Worm (Caenorhabditis elegans) whole organism, L1 larva: ENCODE results near the gene hdl-1.

Source experiments
- ama-1 ChIP-seq: fragments of 150-350 bp; optimal IDR thresholded peaks from 2 replicates; lab custom pipeline; 2014
- blmp-1 ChIP-seq: fragments of 150-350 bp; optimal IDR thresholded peaks from 2 replicates; lab custom pipeline; 2014; ENCODE audit warnings: missing biosample characterization, missing genetic modification characterization
- ceh-8 ChIP-seq: fragments of 200-800 bp; sonication (Bioruptor generic); optimal IDR thresholded peaks from 2 replicates; lab custom pipeline; 2018; ENCODE audit warnings: mild to moderate bottlenecking, missing genetic modification characterization, moderate library complexity, missing compliant biosample characterization
- ceh-82 ChIP-seq, 3 experiments: fragments of 150-350 bp in 1 of 3; sonication (generic microtip) in 2 of 3; optimal IDR thresholded peaks; 2 replicates each; lab custom pipeline; 2014 to 2017; ENCODE audit warnings: missing biosample characterization in 3 of 3, missing genetic modification characterization in 3 of 3
- ceh-88 ChIP-seq: fragments of 200-800 bp; sonication (Bioruptor generic); IDR thresholded peaks from 2 replicates; pipeline ENCODE4 v1.3.6; 2022; ENCODE audit warnings: missing genetic modification characterization, missing compliant biosample characterization
- dpl-1 ChIP-seq, 3 experiments: fragments of 150-350 bp in 2 of 3; sonication (generic microtip) in 1 of 3; optimal IDR thresholded peaks; 2 replicates each; lab custom pipeline; 2014 to 2017; ENCODE audit warnings: missing biosample characterization in 3 of 3, missing genetic modification characterization in 3 of 3, missing genetic modification reagents in 3 of 3
- efl-1 ChIP-seq, 4 experiments: fragments of 150-350 bp; optimal IDR thresholded peaks in 3 of 4; peaks in 1 of 4; 1 replicate in 1 of 4; 2 replicates in 3 of 4; lab custom pipeline; 2014; ENCODE audit warnings: missing biosample characterization in 2 of 4, missing genetic modification characterization in 2 of 4, missing genetic modification reagents in 2 of 4
- elt-2 ChIP-seq: sonication (generic microtip); optimal IDR thresholded peaks from 2 replicates; lab custom pipeline; 2016; ENCODE audit warnings: missing genetic modification characterization, mild to moderate bottlenecking, inconsistent platforms, missing compliant biosample characterization, missing genetic modification reagents
- elt-3 ChIP-seq, 6 experiments: fragments of 150-350 bp in 1 of 6; sonication (generic microtip); optimal IDR thresholded peaks; 2 replicates each; lab custom pipeline; 2017 to 2018; ENCODE audit warnings: missing biosample characterization in 6 of 6, missing genetic modification characterization in 6 of 6, inconsistent platforms in 1 of 6
- ets-5 ChIP-seq: fragments of 200-800 bp; sonication (Bioruptor generic); IDR thresholded peaks from 2 replicates; pipeline ENCODE4 v1.3.6; 2022; ENCODE audit warnings: missing genetic modification characterization, missing compliant biosample characterization
- fkh-10 ChIP-seq: sonication (generic microtip); optimal IDR thresholded peaks from 2 replicates; lab custom pipeline; 2017; ENCODE audit warnings: missing biosample characterization, missing genetic modification reagents, missing genetic modification characterization
- fos-1 ChIP-seq: fragments of 150-350 bp; optimal IDR thresholded peaks from 2 replicates; lab custom pipeline; 2014; ENCODE audit warnings: missing biosample characterization, missing genetic modification characterization
- hlh-4 ChIP-seq: sonication (generic microtip); optimal IDR thresholded peaks from 2 replicates; lab custom pipeline; 2016; ENCODE audit warnings: mild to moderate bottlenecking, missing genetic modification characterization, missing compliant biosample characterization
- hpl-2 ChIP-seq: fragments of 150-350 bp; optimal IDR thresholded peaks from 2 replicates; lab custom pipeline; 2014; ENCODE audit warnings: missing biosample characterization, missing genetic modification reagents, missing genetic modification characterization
- jun-1 ChIP-seq: fragments of 150-350 bp; optimal IDR thresholded peaks from 2 replicates; lab custom pipeline; 2014; ENCODE audit warnings: missing biosample characterization, missing genetic modification reagents, missing genetic modification characterization
- lin-13 ChIP-seq: fragments of 150-350 bp; optimal IDR thresholded peaks from 2 replicates; lab custom pipeline; 2014; ENCODE audit warnings: missing biosample characterization, missing genetic modification reagents, missing genetic modification characterization
- lin-35 ChIP-seq, 2 experiments: fragments of 150-350 bp; optimal IDR thresholded peaks; 2 replicates each; lab custom pipeline; 2014; ENCODE audit warnings: missing biosample characterization in 2 of 2, missing genetic modification characterization in 2 of 2, missing genetic modification reagents in 2 of 2
- lin-39 ChIP-seq: fragments of 150-350 bp; optimal IDR thresholded peaks from 2 replicates; lab custom pipeline; 2014; ENCODE audit warnings: missing biosample characterization, missing genetic modification reagents, missing genetic modification characterization
- lir-3 ChIP-seq: sonication (generic microtip); optimal IDR thresholded peaks from 2 replicates; lab custom pipeline; 2016; ENCODE audit warnings: mild to moderate bottlenecking, missing genetic modification characterization, moderate library complexity, missing compliant biosample characterization; ENCODE audit not compliant: poor library complexity
- lsy-2 ChIP-seq, 2 experiments: fragments of 150-350 bp; optimal IDR thresholded peaks; 2 replicates each; lab custom pipeline; 2014; ENCODE audit warnings: missing biosample characterization in 2 of 2, missing genetic modification characterization in 2 of 2
- mdl-1 ChIP-seq, 2 experiments: fragments of 150-350 bp; optimal IDR thresholded peaks; 2 replicates each; lab custom pipeline; 2014 to 2017; ENCODE audit warnings: missing biosample characterization in 2 of 2, missing genetic modification characterization in 2 of 2, inconsistent platforms in 1 of 2
- mep-1 ChIP-seq: fragments of 150-350 bp; optimal IDR thresholded peaks from 2 replicates; lab custom pipeline; 2014; ENCODE audit warnings: missing biosample characterization, missing genetic modification characterization
- nhr-11 ChIP-seq: fragments of 150-350 bp; optimal IDR thresholded peaks from 2 replicates; lab custom pipeline; 2014; ENCODE audit warnings: missing biosample characterization, missing genetic modification characterization
- nhr-12 ChIP-seq: sonication (generic microtip); optimal IDR thresholded peaks from 2 replicates; lab custom pipeline; 2017; ENCODE audit warnings: missing biosample characterization, missing genetic modification characterization
- nhr-19 ChIP-seq: fragments of 200-800 bp; sonication (Bioruptor generic); conservative IDR thresholded peaks from 2 replicates; pipeline ENCODE4 v1.3.6; 2022; ENCODE audit warnings: missing genetic modification characterization, missing compliant biosample characterization
- nhr-20 ChIP-seq: sonication (generic microtip); optimal IDR thresholded peaks from 2 replicates; lab custom pipeline; 2016; ENCODE audit warnings: mild to moderate bottlenecking, missing genetic modification characterization, missing compliant biosample characterization
- nhr-237 ChIP-seq: fragments of 150-350 bp; optimal IDR thresholded peaks from 2 replicates; lab custom pipeline; 2014; ENCODE audit warnings: missing biosample characterization, missing genetic modification characterization
- nhr-47 ChIP-seq: sonication (generic microtip); optimal IDR thresholded peaks from 2 replicates; lab custom pipeline; 2016; ENCODE audit warnings: mild to moderate bottlenecking, missing genetic modification characterization, moderate library complexity, missing compliant biosample characterization
- nhr-71 ChIP-seq: sonication (generic microtip); optimal IDR thresholded peaks from 2 replicates; lab custom pipeline; 2016; ENCODE audit warnings: mild to moderate bottlenecking, missing genetic modification characterization, moderate library complexity, missing compliant biosample characterization
- nhr-77 ChIP-seq: fragments of 150-350 bp; optimal IDR thresholded peaks from 2 replicates; lab custom pipeline; 2014; ENCODE audit warnings: missing biosample characterization, missing genetic modification characterization
- nhr-85 ChIP-seq: sonication (generic microtip); peaks from one replicate; lab custom pipeline; 2016; ENCODE audit warnings: missing genetic modification characterization, inconsistent platforms, missing compliant biosample characterization
- nhr-90 ChIP-seq: sonication (generic microtip); optimal IDR thresholded peaks from 2 replicates; lab custom pipeline; 2016; ENCODE audit warnings: mild to moderate bottlenecking, missing genetic modification characterization, missing compliant biosample characterization; ENCODE audit not compliant: poor library complexity
- pag-3 ChIP-seq: sonication (generic microtip); optimal IDR thresholded peaks from 2 replicates; lab custom pipeline; 2017; ENCODE audit warnings: missing genetic modification characterization, mild to moderate bottlenecking, missing compliant biosample characterization, antibody characterized with exemption, borderline replicate concordance; ENCODE audit not compliant: insufficient read depth
- pax-3 ChIP-seq: fragments of 200-800 bp; sonication (Bioruptor generic); optimal IDR thresholded peaks from 2 replicates; lab custom pipeline; 2018; ENCODE audit warnings: mild to moderate bottlenecking, missing genetic modification characterization, moderate library complexity, missing compliant biosample characterization
- rnt-1 ChIP-seq: sonication (generic microtip); optimal IDR thresholded peaks from 2 replicates; lab custom pipeline; 2016; ENCODE audit warnings: mild to moderate bottlenecking, missing genetic modification characterization, moderate library complexity, missing compliant biosample characterization
- skn-1 ChIP-seq: fragments of 150-350 bp; optimal IDR thresholded peaks from 2 replicates; lab custom pipeline; 2014; ENCODE audit warnings: missing biosample characterization, missing genetic modification characterization
- snu-23 ChIP-seq: sonication (generic microtip); optimal IDR thresholded peaks from 2 replicates; lab custom pipeline; 2016; ENCODE audit warnings: missing genetic modification characterization, missing compliant biosample characterization
- tbx-2 ChIP-seq: sonication (generic microtip); optimal IDR thresholded peaks from 2 replicates; lab custom pipeline; 2016; ENCODE audit warnings: missing genetic modification characterization, missing compliant biosample characterization
- vab-15 ChIP-seq: sonication (generic microtip); optimal IDR thresholded peaks from 2 replicates; lab custom pipeline; 2017; ENCODE audit warnings: missing genotype, mild to moderate bottlenecking, missing genetic modification characterization, missing compliant biosample characterization
- xbp-1 ChIP-seq: sonication (generic microtip); optimal IDR thresholded peaks from 2 replicates; lab custom pipeline; 2016; ENCODE audit warnings: missing genetic modification characterization, missing compliant biosample characterization
- ztf-11 ChIP-seq, 2 experiments: sonication (generic microtip); optimal IDR thresholded peaks; 2 replicates each; lab custom pipeline; 2016 to 2017; ENCODE audit warnings: missing genetic modification characterization in 2 of 2, missing biosample characterization in 1 of 2, missing compliant biosample characterization in 1 of 2
- ztf-4 ChIP-seq: fragments of 150-350 bp; optimal IDR thresholded peaks from 2 replicates; lab custom pipeline; 2014; ENCODE audit warnings: missing biosample characterization, missing genetic modification characterization

hdl-1 gene

ce11 chrIV:11955592-11955991 lies 6.0 kb upstream of the hdl-1 start (continued):
- TF ChIP-seq nhr-20 (peak; percentile 83), fos-1 (tag; lab: Kevin White, UChicago) (no peak), nhr-47 (tag; lab: Kevin White, UChicago) (peak; percentile 14), ceh-8 (GFP tag; lab: Kevin White, UChicago) (no peak), elt-3 (tag; optimal IDR thresholded peaks at IDR 0.05; lab: Kevin White, UChicago) (peak in 5 of 6 experiments; percentile 15 to 73 (median 30)), ztf-4 (peak; percentile 74), lin-13 (GFP tag; lab: Kevin White, UChicago) (no peak), lsy-2 (tag; optimal IDR thresholded peaks at IDR 0.05; lab: Kevin White, UChicago) (peak; percentile 21 to 29), ama-1 (lab: Kevin White, UChicago) (peak; percentile 80), lin-39 (tag; lab: Kevin White, UChicago) (no peak), nhr-19 (GFP tag; lab: Robert Waterston, UW) (peak; percentile 30; the same call in 1 of the 2 replicates), blmp-1 (peak; percentile 67), lir-3 (tag; lab: Kevin White, UChicago) (no peak), nhr-77 (tag; lab: Kevin White, UChicago) (no peak), hpl-2 (GFP tag; lab: Kevin White, UChicago) (peak; percentile 43), pax-3 (tag; lab: Kevin White, UChicago) (peak; percentile 37), xbp-1 (tag; lab: Kevin White, UChicago) (peak; percentile 1)

DNA sequence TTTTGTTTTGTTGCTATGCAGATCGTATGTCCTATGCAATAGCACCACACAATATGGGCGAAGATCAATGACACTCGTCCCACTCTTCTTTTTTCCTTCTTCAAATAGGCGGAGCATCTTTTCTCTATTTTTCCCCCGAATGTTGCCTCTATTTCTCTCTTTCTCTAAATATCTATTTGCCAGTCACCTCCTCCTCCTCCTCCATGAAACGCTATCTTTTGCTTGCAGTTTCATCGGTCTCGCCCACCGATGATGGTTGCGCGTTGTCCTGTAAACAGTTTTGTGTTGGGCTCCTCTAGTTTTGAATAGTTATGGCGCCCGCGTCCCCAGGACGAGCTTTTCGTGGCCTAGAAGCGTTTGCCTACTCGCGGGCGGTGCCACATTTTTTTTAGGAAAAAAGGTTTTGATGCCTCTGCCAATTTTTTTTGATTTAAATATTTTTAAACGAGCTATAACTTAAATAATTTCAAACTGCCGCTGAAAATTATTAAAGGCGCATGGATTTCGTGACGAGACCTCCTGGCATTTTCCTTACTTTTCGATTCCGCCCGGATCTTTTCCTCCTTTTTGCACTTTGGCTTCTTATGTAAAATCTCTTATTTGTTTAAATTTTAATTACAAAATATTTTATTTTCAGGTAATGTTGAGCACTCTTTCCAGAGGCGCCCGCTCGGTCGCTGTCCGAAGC lies 3.1 kb upstream of the hdl-1 start, which contains the start of gene gdh-1:
Gene gdh-1, plus strand, starts transcription at position 638 of the 688 bp plus-strand sequence.
- peak; percentile 40 for TF ChIP-seq blmp-1
- peak; percentile 9 to 33 for TF ChIP-seq lin-35 (GFP tag; optimal IDR thresholded peaks at IDR 0.05; lab: Kevin White, UChicago)
- TF ChIP-seq dpl-1 (GFP tag; optimal IDR thresholded peaks at IDR 0.05; lab: Kevin White, UChicago): peak in 2 of 3 experiments; percentile 21 to 44
- no peak for TF ChIP-seq vab-15 (tag; lab: Kevin White, UChicago)
- TF ChIP-seq nhr-90: no peak
- TF ChIP-seq ztf-11 (tag; optimal IDR thresholded peaks at IDR 0.05; lab: Kevin White, UChicago): no peak
- TF ChIP-seq efl-1 (optimal IDR thresholded peaks at IDR 0.05; lab: Kevin White, UChicago): peak; percentile 21 to 46
- peak in 1 of 2 experiments; percentile 86 for TF ChIP-seq efl-1 (GFP tag; optimal IDR thresholded peaks at IDR 0.05 in 1 of 2; lab: Kevin White, UChicago)
- TF ChIP-seq ama-1 (lab: Kevin White, UChicago): no peak
- TF ChIP-seq mdl-1 (tag; optimal IDR thresholded peaks at IDR 0.05; lab: Kevin White, UChicago): peak in 1 of 2 experiments; percentile 56
- no peak for TF ChIP-seq nhr-11 (tag; lab: Kevin White, UChicago)
- peak; percentile 62 for TF ChIP-seq mep-1 (tag; lab: Kevin White, UChicago)
- TF ChIP-seq nhr-77 (tag; lab: Kevin White, UChicago): peak; percentile 62
- TF ChIP-seq nhr-19 (GFP tag; lab: Robert Waterston, UW): peak; percentile 41
- no peak for TF ChIP-seq ets-5 (GFP tag; lab: Robert Waterston, UW)
- no peak for TF ChIP-seq nhr-12
- no peak for TF ChIP-seq hlh-4 (tag; lab: Kevin White, UChicago)
- peak in 1 of 2 experiments; percentile 28 for TF ChIP-seq lsy-2 (tag; optimal IDR thresholded peaks at IDR 0.05; lab: Kevin White, UChicago)
- no peak for TF ChIP-seq pag-3
- TF ChIP-seq fos-1 (tag; lab: Kevin White, UChicago): peak; percentile 39
- TF ChIP-seq fkh-10 (GFP tag; lab: Kevin White, UChicago): no peak
- peak; percentile 7 for TF ChIP-seq elt-2 (tag; lab: Kevin White, UChicago)
- peak; percentile 3 for TF ChIP-seq jun-1 (tag; lab: Kevin White, UChicago)
- peak; percentile 56 for TF ChIP-seq tbx-2
- peak; percentile 73 for TF ChIP-seq nhr-20
- peak in 1 of 3 experiments; percentile 37 for TF ChIP-seq ceh-82 (tag; optimal IDR thresholded peaks at IDR 0.05; lab: Kevin White, UChicago)
- TF ChIP-seq ceh-88: no peak
- peak; percentile 71 for TF ChIP-seq rnt-1
- peak; percentile 60 for TF ChIP-seq snu-23 (GFP tag; lab: Kevin White, UChicago)
- TF ChIP-seq nhr-85 (tag; lab: Kevin White, UChicago): peak; percentile 81
- TF ChIP-seq nhr-71 (tag; lab: Kevin White, UChicago): peak; percentile 74
- TF ChIP-seq nhr-237 (tag; lab: Kevin White, UChicago): no peak
- TF ChIP-seq skn-1 (tag; lab: Kevin White, UChicago): peak; percentile 60
- peak; percentile 21 for TF ChIP-seq xbp-1 (tag; lab: Kevin White, UChicago)
- TF ChIP-seq lin-39 (tag; lab: Kevin White, UChicago): no peak
